Fruit fly (Drosophila melanogaster): ENCODE results near the gene CG9399.

DNA sequence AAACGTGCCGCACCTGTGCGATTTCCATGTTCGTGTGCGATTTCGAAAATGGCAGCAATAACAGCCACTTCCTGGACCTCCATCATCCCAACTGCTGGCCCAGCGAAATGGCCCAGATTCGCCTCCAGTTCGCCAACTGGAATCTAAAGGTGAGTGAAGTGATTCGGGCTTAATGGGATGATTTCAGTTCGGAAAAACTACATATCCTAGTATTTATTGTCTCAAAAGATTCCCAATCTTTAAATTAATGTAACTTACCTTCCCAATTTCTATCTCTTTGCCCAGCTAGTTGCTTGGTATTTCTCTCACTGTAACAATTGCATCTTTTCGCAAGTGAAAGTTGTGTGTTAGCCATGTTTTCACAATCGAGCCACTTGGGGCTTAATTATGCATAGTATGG is 8.0 kb upstream of the CG9399 start:
- no peak for TF ChIP-seq toe (GFP tag; optimal IDR thresholded peaks at IDR 0.05)
- no peak for TF ChIP-seq CG11617 (GFP tag; optimal IDR thresholded peaks at IDR 0.05)
- no peak for TF ChIP-seq ovo (GFP tag; optimal IDR thresholded peaks at IDR 0.05)
- TF ChIP-seq CG12768 (GFP tag; optimal IDR thresholded peaks at IDR 0.05) = no peak
- no peak for TF ChIP-seq CG14711 (tag; optimal IDR thresholded peaks at IDR 0.05)
- TF ChIP-seq CG7101 (tag; optimal IDR thresholded peaks at IDR 0.05) = no peak
- no peak for TF ChIP-seq kay (GFP tag; ENCODE audit: borderline replicate concordance)
- TF ChIP-seq CG33017 (tag; optimal IDR thresholded peaks at IDR 0.05) = no peak
- TF ChIP-seq pad (GFP tag; optimal IDR thresholded peaks at IDR 0.05) = no peak
- TF ChIP-seq Hr96 (GFP tag; optimal IDR thresholded peaks at IDR 0.05) = no peak
- TF ChIP-seq Crg-1 (GFP tag; optimal IDR thresholded peaks at IDR 0.05) = no peak
- no peak for TF ChIP-seq cnc (optimal IDR thresholded peaks at IDR 0.05)
